Fruit fly (Drosophila melanogaster): ENCODE measurements around the gene CG9449.
"Not testable (repeated sequence)": the region's sequence is repeated elsewhere in the genome, so short reads cannot be mapped to it uniquely, and the experiment has no call there.

dm6 chr3L:19487260-19487659, 10.3 kb downstream of the CG9449 start, which contains the start of gene CG32212:
- TF ChIP-seq CG8478, CTCF (optimal IDR thresholded peaks at IDR 0.05): not testable (repeated sequence)
